Fruit fly (Drosophila melanogaster) Kc167 (cell line): ENCODE results near the gene mbc.

Experiments
- Myc ChIP-seq: fragments of >200 bp; optimal IDR thresholded peaks from 2 replicates; lab custom pipeline; 2017; ENCODE audit warnings: missing external identifiers
- Sin3A ChIP-seq: fragments of >200 bp; optimal IDR thresholded peaks from 2 replicates; lab custom pipeline; 2018; ENCODE audit warnings: missing external identifiers
- insv ChIP-seq: fragments of >200 bp; optimal IDR thresholded peaks from 3 replicates; lab custom pipeline; 2018; ENCODE audit warnings: missing external identifiers
- psq ChIP-seq: fragments of >200 bp; optimal IDR thresholded peaks from 2 replicates; lab custom pipeline; 2017; ENCODE audit warnings: missing external identifiers
- ttk ChIP-seq: sonication (Bioruptor generic); optimal IDR thresholded peaks from 2 replicates; lab custom pipeline; 2017; ENCODE audit warnings: missing external identifiers

dm6 chr3R:23790483-23791175 lies 9.1 kb downstream of the mbc start:
- no peak for TF ChIP-seq psq
- TF ChIP-seq Sin3A (lab: Kevin White, UChicago) = no peak
- no peak for TF ChIP-seq ttk (lab: Kevin White, UChicago)
- no peak for TF ChIP-seq Myc (lab: Kevin White, UChicago)
- no peak for TF ChIP-seq insv
